Worm (Caenorhabditis elegans) whole organism, mixed stage, embryonic: ENCODE data around the gene nhr-145.

ENCODE experiments used
- blmp-1 ChIP-seq: fragments of 150-350 bp; optimal IDR thresholded peaks from 2 replicates; lab custom pipeline; 2014; ENCODE audit warnings: missing biosample characterization, missing genetic modification characterization
- elt-3 ChIP-seq: fragments of 150-350 bp; optimal IDR thresholded peaks from 2 replicates; lab custom pipeline; 2014; ENCODE audit warnings: missing biosample characterization, missing genetic modification characterization
- nhr-237 ChIP-seq: fragments of 150-350 bp; optimal IDR thresholded peaks from 2 replicates; lab custom pipeline; 2014; ENCODE audit warnings: missing biosample characterization, missing genetic modification characterization

- TF ChIP-seq blmp-1 = no peak
- TF ChIP-seq elt-3 = no peak
- TF ChIP-seq nhr-237 (tag; lab: Kevin White, UChicago) = no peak
Observed at ce11 chrV:19082541-19082940, 5.0 kb upstream of the nhr-145 start, which contains the start of gene nhr-95.
